Fruit fly (Drosophila melanogaster): ENCODE results near the gene CG3819.

- TF ChIP-seq ind (GFP tag; optimal IDR thresholded peaks at IDR 0.05) (no peak), CG18764 (GFP tag; optimal IDR thresholded peaks at IDR 0.05) (no peak), CG2712 (tag; optimal IDR thresholded peaks at IDR 0.05) (no peak), pnt (GFP tag; optimal IDR thresholded peaks at IDR 0.05) (no peak), inv (GFP tag; IDR thresholded peaks at IDR 0.05; ENCODE audit: partially characterized antibody) (no peak), az2 (GFP tag; optimal IDR thresholded peaks at IDR 0.05) (no peak)
These were observed 5.4 kb downstream of the CG3819 start for dm6 chr3L:18916466-18916865.

Data from whole organism, embryonic.